Fruit fly (Drosophila melanogaster) whole organism, embryonic: ENCODE data around the gene Pat1.

Experiments used
- Adf1 ChIP-seq: fragments of 200-800 bp; sonication (Bioruptor generic); IDR thresholded peaks from 2 replicates; pipeline ENCODE4 v1.3.6; 2022; ENCODE audit warnings: missing biosample characterization, missing genetic modification characterization
- Aef1 ChIP-seq: fragments of 200-800 bp; sonication (Bioruptor generic); IDR thresholded peaks from 3 replicates; pipeline ENCODE4 v1.3.6; 2022; ENCODE audit warnings: missing biosample characterization, missing genetic modification characterization
- BEAF-32 ChIP-seq: fragments of 200-800 bp; sonication (Bioruptor generic); optimal IDR thresholded peaks from 3 replicates; lab custom pipeline; 2017; ENCODE audit warnings: missing biosample characterization, missing genetic modification characterization, mild to moderate bottlenecking, moderate library complexity, missing genetic modification reagents
- CG10543 ChIP-seq: fragments of 200-800 bp; sonication (Bioruptor generic); optimal IDR thresholded peaks from 3 replicates; lab custom pipeline; 2017; ENCODE audit warnings: missing biosample characterization, mild to moderate bottlenecking, missing genetic modification characterization, moderate library complexity
- CG10654 ChIP-seq: fragments of 200-800 bp; sonication (Bioruptor generic); optimal IDR thresholded peaks from 2 replicates; lab custom pipeline; 2016; ENCODE audit warnings: missing biosample characterization, missing genetic modification characterization
- CG11695 ChIP-seq: fragments of 200-800 bp; sonication (Bioruptor generic); IDR thresholded peaks from 3 replicates; pipeline ENCODE4 v1.3.6; 2022; ENCODE audit warnings: missing biosample characterization, missing genetic modification characterization
- CG14050 ChIP-seq: fragments of 200-800 bp; sonication (Bioruptor generic); IDR thresholded peaks from 3 replicates; pipeline ENCODE4 v1.3.6; 2022; ENCODE audit warnings: missing biosample characterization, missing genetic modification characterization
- CG17612 ChIP-seq: fragments of 200-800 bp; sonication (Bioruptor generic); IDR thresholded peaks from 2 replicates; pipeline ENCODE4 v1.3.6; 2022; ENCODE audit warnings: missing biosample characterization, missing genetic modification characterization
- CG18599 ChIP-seq: fragments of 200-800 bp; sonication (Bioruptor generic); optimal IDR thresholded peaks from 3 replicates; lab custom pipeline; 2017; ENCODE audit warnings: missing biosample characterization, missing genetic modification characterization, mild to moderate bottlenecking, moderate library complexity, missing genetic modification reagents
- CG2875 ChIP-seq: fragments of 200-800 bp; sonication (Bioruptor generic); optimal IDR thresholded peaks from 2 replicates; lab custom pipeline; 2017; ENCODE audit warnings: missing biosample characterization, mild to moderate bottlenecking, missing genetic modification characterization, missing genetic modification reagents
- CG43689 ChIP-seq: fragments of 200-800 bp; sonication (Bioruptor generic); IDR thresholded peaks from 2 replicates; pipeline ENCODE4 v1.3.6; 2022; ENCODE audit warnings: missing biosample characterization, missing genetic modification characterization
- CG4820 ChIP-seq: fragments of 200-800 bp; sonication (Bioruptor generic); optimal IDR thresholded peaks from 3 replicates; lab custom pipeline; 2016; ENCODE audit warnings: missing biosample characterization, missing genetic modification characterization
- CG7357 ChIP-seq: fragments of 200-800 bp; sonication (Bioruptor generic); IDR thresholded peaks from 3 replicates; pipeline ENCODE4 v1.3.6; 2022; ENCODE audit warnings: missing biosample characterization, missing genetic modification characterization
- CG7745 ChIP-seq: fragments of 200-800 bp; sonication (Bioruptor generic); optimal IDR thresholded peaks from 2 replicates; lab custom pipeline; 2018; ENCODE audit warnings: missing biosample characterization, mild to moderate bottlenecking, missing genetic modification characterization, moderate library complexity
- CG7786 ChIP-seq: fragments of 200-800 bp; sonication (Bioruptor generic); optimal IDR thresholded peaks from 2 replicates; lab custom pipeline; 2016; ENCODE audit warnings: missing biosample characterization, missing genetic modification characterization
- CG8359 ChIP-seq: fragments of 200-800 bp; sonication (Bioruptor generic); optimal IDR thresholded peaks from 2 replicates; lab custom pipeline; 2017; ENCODE audit warnings: missing biosample characterization, mild to moderate bottlenecking, missing genetic modification characterization, borderline replicate concordance
- CG8944 ChIP-seq: fragments of 200-800 bp; sonication (Bioruptor generic); optimal IDR thresholded peaks from 3 replicates; lab custom pipeline; 2016; ENCODE audit warnings: missing biosample characterization, missing genetic modification characterization
- CG9876 ChIP-seq: fragments of 200-800 bp; sonication (Bioruptor generic); optimal IDR thresholded peaks from 2 replicates; lab custom pipeline; 2016; ENCODE audit warnings: missing biosample characterization, missing genetic modification characterization
- CoRest ChIP-seq: fragments of 200-800 bp; sonication (Bioruptor generic); optimal IDR thresholded peaks from 3 replicates; lab custom pipeline; 2018; ENCODE audit warnings: missing biosample characterization, mild to moderate bottlenecking, missing genetic modification characterization, moderate library complexity
- Hmx ChIP-seq: fragments of 200-800 bp; sonication (Bioruptor generic); optimal IDR thresholded peaks from 2 replicates; lab custom pipeline; 2016; ENCODE audit warnings: missing biosample characterization, missing genetic modification characterization
- Hsf ChIP-seq: fragments of 200-800 bp; sonication (Bioruptor generic); optimal IDR thresholded peaks from 3 replicates; lab custom pipeline; 2016; ENCODE audit warnings: missing biosample characterization, missing genetic modification characterization
- Kr ChIP-seq: fragments of 200-800 bp; sonication (Bioruptor generic); optimal IDR thresholded peaks from 2 replicates; lab custom pipeline; 2017; ENCODE audit warnings: missing biosample characterization, mild to moderate bottlenecking, missing genetic modification characterization
- Med ChIP-seq: fragments of 200-800 bp; sonication (Bioruptor generic); peaks from one replicate; lab custom pipeline; 2016; ENCODE audit warnings: missing biosample characterization, missing genetic modification characterization, mild to moderate bottlenecking, inconsistent platforms, moderate library complexity
- NC2β ChIP-seq: fragments of 200-800 bp; sonication (Bioruptor generic); optimal IDR thresholded peaks from 2 replicates; lab custom pipeline; 2016; ENCODE audit warnings: missing biosample characterization, missing genetic modification characterization
- Poxn ChIP-seq: fragments of 200-800 bp; sonication (Bioruptor generic); IDR thresholded peaks from 2 replicates; pipeline ENCODE4 v1.3.6; 2022; ENCODE audit warnings: missing biosample characterization, missing genetic modification characterization
- Xrp1 ChIP-seq: fragments of 200-800 bp; sonication (Bioruptor generic); IDR thresholded peaks from 2 replicates; pipeline ENCODE4 v1.3.6; 2022; ENCODE audit warnings: missing biosample characterization, missing genetic modification characterization
- amos ChIP-seq: fragments of 200-800 bp; sonication (Bioruptor generic); IDR thresholded peaks from 2 replicates; pipeline ENCODE4 v1.3.6; 2022; ENCODE audit warnings: missing biosample characterization, missing genetic modification characterization; ENCODE audit not compliant: partially characterized antibody
- ato ChIP-seq: fragments of 200-800 bp; sonication (Bioruptor generic); IDR thresholded peaks from 2 replicates; pipeline ENCODE4 v1.3.6; 2022; ENCODE audit warnings: missing biosample characterization, missing genetic modification characterization; ENCODE audit not compliant: partially characterized antibody
- bcd ChIP-seq: fragments of 200-800 bp; sonication (Bioruptor generic); optimal IDR thresholded peaks from 2 replicates; lab custom pipeline; 2017; ENCODE audit warnings: missing biosample characterization, mild to moderate bottlenecking, missing genetic modification characterization
- caup ChIP-seq: fragments of 200-800 bp; sonication (Bioruptor generic); optimal IDR thresholded peaks from 3 replicates; lab custom pipeline; 2017; ENCODE audit warnings: missing biosample characterization, mild to moderate bottlenecking, missing genetic modification characterization, moderate library complexity; ENCODE audit not compliant: severe bottlenecking
- chif ChIP-seq, 2 experiments: fragments of 200-800 bp; sonication (Bioruptor generic); optimal IDR thresholded peaks; 3 replicates each; lab custom pipeline; 2016; ENCODE audit warnings: missing biosample characterization in 2 of 2, missing genetic modification characterization in 2 of 2
- chinmo ChIP-seq: fragments of 200-800 bp; sonication (Bioruptor generic); IDR thresholded peaks from 4 replicates; pipeline ENCODE4 v1.3.6; 2022; ENCODE audit warnings: missing biosample characterization, missing genetic modification characterization; ENCODE audit not compliant: partially characterized antibody
- da ChIP-seq: fragments of 200-800 bp; sonication (Bioruptor generic); optimal IDR thresholded peaks from 2 replicates; lab custom pipeline; 2016; ENCODE audit warnings: missing biosample characterization, missing genetic modification characterization
- fd102C ChIP-seq: fragments of 200-800 bp; sonication (Bioruptor generic); optimal IDR thresholded peaks from 2 replicates; lab custom pipeline; 2018; ENCODE audit warnings: missing biosample characterization, mild to moderate bottlenecking, missing genetic modification characterization, moderate library complexity
- fd64A ChIP-seq: fragments of 200-800 bp; sonication (Bioruptor generic); optimal IDR thresholded peaks from 3 replicates; lab custom pipeline; 2018; ENCODE audit warnings: missing biosample characterization, mild to moderate bottlenecking, missing genetic modification characterization
- gcm ChIP-seq: fragments of 200-800 bp; sonication (Bioruptor generic); optimal IDR thresholded peaks from 2 replicates; lab custom pipeline; 2019; ENCODE audit warnings: missing biosample characterization, mild to moderate bottlenecking, missing genetic modification characterization, moderate library complexity
- gsb-n ChIP-seq: fragments of 200-800 bp; sonication (Bioruptor generic); optimal IDR thresholded peaks from 3 replicates; lab custom pipeline; 2018; ENCODE audit warnings: missing biosample characterization, mild to moderate bottlenecking, missing genetic modification characterization
- gt ChIP-seq: fragments of 200-800 bp; sonication (Bioruptor generic); IDR thresholded peaks from 2 replicates; pipeline ENCODE4 v1.3.6; 2022; ENCODE audit warnings: missing biosample characterization, missing genetic modification characterization
- h ChIP-seq: fragments of >200 bp; optimal IDR thresholded peaks from 2 replicates; lab custom pipeline; 2017
- lmd ChIP-seq: fragments of 200-800 bp; sonication (Bioruptor generic); IDR thresholded peaks from 2 replicates; pipeline ENCODE4 v1.3.6; 2022; ENCODE audit warnings: missing biosample characterization, missing genetic modification characterization
- luna ChIP-seq: fragments of 200-800 bp; sonication (Bioruptor generic); optimal IDR thresholded peaks from 2 replicates; lab custom pipeline; 2016; ENCODE audit warnings: missing biosample characterization, missing genetic modification characterization
- mirr ChIP-seq: fragments of 200-800 bp; sonication (Bioruptor generic); optimal IDR thresholded peaks from 3 replicates; lab custom pipeline; 2018; ENCODE audit warnings: missing biosample characterization, mild to moderate bottlenecking, missing genetic modification characterization
- pnt ChIP-seq: fragments of 200-800 bp; sonication (Bioruptor generic); optimal IDR thresholded peaks from 3 replicates; lab custom pipeline; 2016; ENCODE audit warnings: missing biosample characterization, missing genetic modification characterization
- repo ChIP-seq: fragments of 200-800 bp; sonication (Bioruptor generic); optimal IDR thresholded peaks from 2 replicates; lab custom pipeline; 2016; ENCODE audit warnings: missing biosample characterization, missing genetic modification characterization
- salm ChIP-seq: fragments of 200-800 bp; sonication (Bioruptor generic); optimal IDR thresholded peaks from 2 replicates; lab custom pipeline; 2018; ENCODE audit warnings: missing biosample characterization, mild to moderate bottlenecking, missing genetic modification characterization
- sc ChIP-seq, 3 experiments: fragments of >200 bp in 2 of 3; fragments of 200-800 bp in 1 of 3; sonication (Bioruptor generic) in 1 of 3; optimal IDR thresholded peaks; 2 replicates in 2 of 3; 3 replicates in 1 of 3; lab custom pipeline; 2017; ENCODE audit warnings: mild to moderate bottlenecking in 1 of 3, missing biosample characterization in 1 of 3, missing genetic modification characterization in 1 of 3, missing genetic modification reagents in 1 of 3
- sd ChIP-seq: fragments of 200-800 bp; sonication (Bioruptor generic); optimal IDR thresholded peaks from 3 replicates; lab custom pipeline; 2018; ENCODE audit warnings: missing biosample characterization, mild to moderate bottlenecking, missing genetic modification characterization, moderate library complexity
- tin ChIP-seq: fragments of 200-800 bp; sonication (Bioruptor generic); optimal IDR thresholded peaks from 3 replicates; lab custom pipeline; 2016; ENCODE audit warnings: missing biosample characterization, missing genetic modification characterization
- vfl ChIP-seq: fragments of 200-800 bp; sonication (Bioruptor generic); optimal IDR thresholded peaks from 2 replicates; lab custom pipeline; 2016; ENCODE audit warnings: missing biosample characterization, missing genetic modification characterization

Gene Pat1

DNA sequence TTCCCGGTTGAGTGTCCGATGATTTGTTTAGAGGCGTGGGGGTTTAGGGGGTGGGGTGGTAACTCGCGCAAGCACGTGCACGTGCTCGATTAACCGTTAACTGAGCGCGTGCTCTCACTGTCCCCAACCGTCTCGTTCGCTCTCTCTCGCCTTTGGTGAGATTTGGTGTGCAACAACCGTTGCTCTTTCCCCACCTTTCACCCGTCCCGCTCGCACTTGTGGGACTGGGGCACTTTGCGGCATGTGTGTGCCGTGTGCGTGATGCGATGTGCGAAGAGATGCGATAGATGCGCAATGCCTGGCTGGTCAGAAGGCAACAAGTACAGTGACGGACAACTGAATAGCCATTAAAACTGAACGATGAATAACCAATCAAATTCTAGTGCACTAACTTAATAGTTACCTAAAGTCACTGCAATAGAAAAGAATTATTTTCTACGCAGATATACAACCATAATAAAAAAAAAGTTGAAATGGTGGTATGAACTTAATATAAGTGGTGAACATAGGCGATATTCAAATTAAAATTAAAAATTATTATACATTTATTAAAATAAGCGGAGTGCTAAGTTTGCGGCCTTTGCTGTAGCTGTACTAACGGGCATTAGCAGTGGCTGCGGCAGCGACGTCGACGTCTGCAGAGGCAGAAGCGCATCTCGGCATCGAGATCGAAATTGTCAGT is 19.2 kb upstream of the Pat1 start (continued):
- TF ChIP-seq fd64A (peak; percentile 70), CG7745 (tag; lab: Kevin White, UChicago) (peak; percentile 28), CG10654 (GFP tag; lab: Kevin White, UChicago) (peak; percentile 62), Med (GFP tag; lab: Kevin White, UChicago) (peak; percentile 81), Aef1 (peak; percentile 64), CoRest (tag; lab: Kevin White, UChicago) (peak; percentile 95), salm (tag; lab: Kevin White, UChicago) (peak; percentile 89), repo (GFP tag; lab: Kevin White, UChicago) (no peak), mirr (GFP tag; lab: Kevin White, UChicago) (no peak), Adf1 (GFP tag; lab: Robert Waterston, UW) (peak; percentile 64), CG43689 (GFP tag; lab: Robert Waterston, UW) (peak; percentile 46; the same call in 1 of the 2 replicates), CG18599 (GFP tag; lab: Kevin White, UChicago) (peak; percentile 85), da (no peak), caup (GFP tag; lab: Kevin White, UChicago) (peak; percentile 76), chinmo (GFP tag; lab: Robert Waterston, UW) (0 out of 4 replicates have a peak, but pooled peaks have one; percentile 40), chif (GFP tag; optimal IDR thresholded peaks at IDR 0.05; lab: Kevin White, UChicago) (peak in 1 of 2 experiments; percentile 69), CG9876 (no peak), amos (GFP tag; lab: Robert Waterston, UW) (no peak), CG10543 (GFP tag; lab: Kevin White, UChicago) (peak; percentile 61), lmd (GFP tag; lab: Robert Waterston, UW) (peak; percentile 87), CG4820 (GFP tag; lab: Kevin White, UChicago) (peak; percentile 86), bcd (GFP tag; lab: Kevin White, UChicago) (peak; percentile 89), tin (GFP tag; lab: Kevin White, UChicago) (peak; percentile 84), CG7786 (GFP tag; lab: Kevin White, UChicago) (peak; percentile 23), CG11695 (GFP tag; lab: Robert Waterston, UW) (peak; percentile 90), vfl (GFP tag; lab: Kevin White, UChicago) (no peak), CG8359 (peak; percentile 83), fd102C (GFP tag; lab: Kevin White, UChicago) (no peak), gt (GFP tag; lab: Robert Waterston, UW) (peak; percentile 63), CG17612 (GFP tag; lab: Robert Waterston, UW) (peak; percentile 40; the same call in 1 of the 2 replicates), CG14050 (GFP tag; lab: Robert Waterston, UW) (peak; percentile 65), CG2875 (GFP tag; lab: Kevin White, UChicago) (peak; percentile 87), Hsf (GFP tag; lab: Kevin White, UChicago) (peak; percentile 68), BEAF-32 (no peak), NC2β (GFP tag; lab: Kevin White, UChicago) (peak; percentile 21), pnt (GFP tag; lab: Kevin White, UChicago) (peak; percentile 52), CG7357 (GFP tag; lab: Robert Waterston, UW) (peak; percentile 71), sd (tag; lab: Kevin White, UChicago) (peak; percentile 59), Kr (GFP tag; lab: Kevin White, UChicago) (no peak), gcm (GFP tag; lab: Kevin White, UChicago) (peak; percentile 92), CG8944 (GFP tag; lab: Kevin White, UChicago) (peak; percentile 13), ato (GFP tag; lab: Robert Waterston, UW) (no peak), luna (GFP tag; lab: Kevin White, UChicago) (no peak), Poxn (no peak), h (lab: Kevin White, UChicago) (no peak), Hmx (no peak), sc (optimal IDR thresholded peaks at IDR 0.05; lab: Kevin White, UChicago) (no peak), sc (GFP tag; optimal IDR thresholded peaks at IDR 0.05; lab: Kevin White, UChicago) (peak; percentile 90), gsb-n (tag; lab: Kevin White, UChicago) (peak; percentile 93), Xrp1 (GFP tag; lab: Robert Waterston, UW) (peak; percentile 91)
